Worm (Caenorhabditis elegans): ENCODE results near the gene asna-1.

The asna-1 gene

ce11 chrIII:8904914-8905665, 10.2 kb downstream of the asna-1 start, which contains the start of gene unc-32 (continued):
- TF ChIP-seq lir-3 (tag; optimal IDR thresholded peaks at IDR 0.05) (no peak), hlh-30 (tag; optimal IDR thresholded peaks at IDR 0.05; ENCODE audit: insufficient read depth) (peak; percentile 71), mep-1 (tag; optimal IDR thresholded peaks at IDR 0.05) (peak; percentile 59), lsy-2 (tag; optimal IDR thresholded peaks at IDR 0.05) (peak; percentile 68 to 88), php-3 (GFP tag; IDR thresholded peaks at IDR 0.05) (no peak), nhr-76 (tag; optimal IDR thresholded peaks at IDR 0.05) (no peak), R02D3.7 (tag; optimal IDR thresholded peaks at IDR 0.05) (no peak), dmd-6 (GFP tag; IDR thresholded peaks at IDR 0.05) (peak; percentile 19; the same call in 1 of the 2 replicates), madf-9 (GFP tag; conservative IDR thresholded peaks at IDR 0.05) (no peak), mes-2 (tag; optimal IDR thresholded peaks at IDR 0.05; ENCODE audit: poor library complexity, severe bottlenecking) (peak; percentile 50), zfp-3 (GFP tag; conservative IDR thresholded peaks at IDR 0.05) (no peak), ces-1 (GFP tag; optimal IDR thresholded peaks at IDR 0.05) (peak; percentile 38), zag-1 (tag; optimal IDR thresholded peaks at IDR 0.05) (no peak), ctbp-1 (GFP tag; IDR thresholded peaks at IDR 0.05) (peak; percentile 53; the same call in 1 of the 2 replicates), nhr-10 (tag; optimal IDR thresholded peaks at IDR 0.05) (no peak), nhr-28 (tag; optimal IDR thresholded peaks at IDR 0.05) (no peak), lin-15B (tag; optimal IDR thresholded peaks at IDR 0.05) (no peak), mdl-1 (tag; optimal IDR thresholded peaks at IDR 0.05) (peak in 1 of 2 experiments; percentile 74), lin-39 (tag; optimal IDR thresholded peaks at IDR 0.05) (no peak), dve-1 (tag; optimal IDR thresholded peaks at IDR 0.05; ENCODE audit: insufficient read depth) (peak; percentile 41), spr-3 (GFP tag; optimal IDR thresholded peaks at IDR 0.05) (no peak), T26A8.4 (GFP tag; IDR thresholded peaks at IDR 0.05) (peak; percentile 34; the same call in 1 of the 2 replicates), fkh-10 (GFP tag; optimal IDR thresholded peaks at IDR 0.05) (peak; percentile 54), Y48G9A.11 (GFP tag; IDR thresholded peaks at IDR 0.05) (no peak), duxl-1 (tag; optimal IDR thresholded peaks at IDR 0.05; ENCODE audit: poor library complexity) (no peak), nhr-25 (tag; optimal IDR thresholded peaks at IDR 0.05; ENCODE audit: borderline replicate concordance, insufficient read depth) (no peak), F37D6.2 (tag; optimal IDR thresholded peaks at IDR 0.05) (peak; percentile 1), hif-1 (tag; optimal IDR thresholded peaks at IDR 0.05) (peak in 1 of 2 experiments; percentile 47), daf-16 (GFP tag; optimal IDR thresholded peaks at IDR 0.05) (no peak), daf-16 (tag; optimal IDR thresholded peaks at IDR 0.05) (peak; percentile 21), lin-13 (GFP tag; optimal IDR thresholded peaks at IDR 0.05) (peak; percentile 11), attf-4 (tag; optimal IDR thresholded peaks at IDR 0.05) (no peak), ceh-20 (GFP tag; IDR thresholded peaks at IDR 0.05) (0 out of 2 replicates have a peak, but pooled peaks have one; percentile 50), skn-1 (tag; optimal IDR thresholded peaks at IDR 0.05) (no peak)

ce11 chrIII:8910139-8910538, 15.3 kb downstream of the asna-1 start:
- TF ChIP-seq aha-1 (tag) = peak; percentile 95
- no peak for TF ChIP-seq pqm-1 (tag; optimal IDR thresholded peaks at IDR 0.05)

- TF ChIP-seq mdt-29 (GFP tag; IDR thresholded peaks at IDR 0.05) (0 out of 2 replicates have a peak, but pooled peaks have one; percentile 9), ama-1 (optimal IDR thresholded peaks at IDR 0.05) (peak; percentile 68), ceh-82 (tag; optimal IDR thresholded peaks at IDR 0.05) (no peak), mxl-3 (GFP tag; optimal IDR thresholded peaks at IDR 0.05) (no peak), R02D3.7 (tag; optimal IDR thresholded peaks at IDR 0.05) (no peak), sdz-12 (GFP tag; optimal IDR thresholded peaks at IDR 0.05) (no peak), daf-8 (GFP tag; IDR thresholded peaks at IDR 0.05) (no peak), unc-39 (tag; optimal IDR thresholded peaks at IDR 0.05) (no peak), skn-1 (tag; optimal IDR thresholded peaks at IDR 0.05) (no peak), unc-130 (GFP tag; optimal IDR thresholded peaks at IDR 0.05) (no peak), mep-1 (tag; optimal IDR thresholded peaks at IDR 0.05) (peak; percentile 19), F44E2.7 (GFP tag; IDR thresholded peaks at IDR 0.05) (no peak), nhr-102 (tag; optimal IDR thresholded peaks at IDR 0.05) (no peak), Y105C5A.15 (GFP tag; IDR thresholded peaks at IDR 0.05) (no peak), lin-38 (GFP tag; IDR thresholded peaks at IDR 0.05) (no peak), daf-16 (GFP tag; optimal IDR thresholded peaks at IDR 0.05) (no peak), daf-16 (tag; optimal IDR thresholded peaks at IDR 0.05) (no peak)
Measured at ce11 chrIII:8911598-8912194, 16.8 kb downstream of the asna-1 start, which contains the start of gene tpk-1. Gene tpk-1 (plus strand): TSS chrIII:8912144.

Data from whole organism, L4 larva.